Worm (Caenorhabditis elegans) whole organism, L4 larva: ENCODE results near the gene F59B10.3.

ENCODE experiments used
- D1046.2 ChIP-seq: fragments of 200-800 bp; sonication (Bioruptor generic); IDR thresholded peaks from 2 replicates; pipeline ENCODE4 v1.3.6; 2022; ENCODE audit warnings: missing genetic modification characterization, missing compliant biosample characterization
- F37D6.2 ChIP-seq: sonication (generic microtip); optimal IDR thresholded peaks from 2 replicates; lab custom pipeline; 2016; ENCODE audit warnings: mild to moderate bottlenecking, missing genetic modification characterization, missing compliant biosample characterization
- F49E8.2 ChIP-seq: sonication (generic microtip); optimal IDR thresholded peaks from 2 replicates; lab custom pipeline; 2016; ENCODE audit warnings: missing compliant biosample characterization, mild to moderate bottlenecking, missing genetic modification characterization, borderline replicate concordance
- Y48G9A.11 ChIP-seq: fragments of 200-800 bp; sonication (Bioruptor generic); IDR thresholded peaks from 2 replicates; pipeline ENCODE4 v1.3.6; 2022; ENCODE audit warnings: missing genetic modification reagents, missing genetic modification characterization, missing compliant biosample characterization
- Y75B8A.6 ChIP-seq: fragments of 200-800 bp; sonication (Bioruptor generic); IDR thresholded peaks from 2 replicates; pipeline ENCODE4 v1.3.6; 2022; ENCODE audit warnings: missing genetic modification reagents, missing genetic modification characterization, missing compliant biosample characterization
- ZK337.2 ChIP-seq: fragments of 200-800 bp; sonication (Bioruptor generic); IDR thresholded peaks from 2 replicates; pipeline ENCODE4 v1.3.6; 2022; ENCODE audit warnings: missing genetic modification reagents, missing genetic modification characterization, missing compliant biosample characterization
- ZK546.5 ChIP-seq, 2 experiments: sonication (generic microtip); optimal IDR thresholded peaks; 2 replicates each; lab custom pipeline; 2017; ENCODE audit warnings: missing biosample characterization in 2 of 2, missing genetic modification characterization in 2 of 2
- aha-1 ChIP-seq: fragments of 150-350 bp; peaks from one replicate; lab custom pipeline; 2014; ENCODE audit warnings: missing biosample characterization, missing genetic modification characterization
- ama-1 ChIP-seq: fragments of 150-350 bp; optimal IDR thresholded peaks from 2 replicates; lab custom pipeline; 2014; ENCODE audit warnings: inconsistent platforms, mixed read lengths
- attf-4 ChIP-seq: sonication (generic microtip); optimal IDR thresholded peaks from 3 replicates; lab custom pipeline; 2017; ENCODE audit warnings: missing biosample characterization, missing genetic modification characterization
- ceh-32 ChIP-seq: sonication (generic microtip); optimal IDR thresholded peaks from 2 replicates; lab custom pipeline; 2016; ENCODE audit warnings: mild to moderate bottlenecking, missing genetic modification characterization, missing compliant biosample characterization; ENCODE audit not compliant: poor library complexity
- ces-1 ChIP-seq: fragments of 150-350 bp; sonication (generic microtip); optimal IDR thresholded peaks from 4 replicates; lab custom pipeline; 2014; ENCODE audit warnings: missing biosample characterization, missing genetic modification reagents, missing genetic modification characterization
- daf-8 ChIP-seq: fragments of 200-800 bp; sonication (Bioruptor generic); IDR thresholded peaks from 2 replicates; pipeline ENCODE4 v1.3.6; 2022; ENCODE audit warnings: missing genetic modification characterization, missing compliant biosample characterization
- dmd-6 ChIP-seq: fragments of 200-800 bp; sonication (Bioruptor generic); IDR thresholded peaks from 2 replicates; pipeline ENCODE4 v1.3.6; 2022; ENCODE audit warnings: missing genetic modification reagents, missing genetic modification characterization, missing compliant biosample characterization
- duxl-1 ChIP-seq: sonication (generic microtip); optimal IDR thresholded peaks from 2 replicates; lab custom pipeline; 2016; ENCODE audit warnings: mild to moderate bottlenecking, missing genetic modification characterization, moderate library complexity, missing compliant biosample characterization; ENCODE audit not compliant: poor library complexity
- dve-1 ChIP-seq: sonication (generic microtip); optimal IDR thresholded peaks from 2 replicates; lab custom pipeline; 2017; ENCODE audit warnings: antibody characterized with exemption, mild to moderate bottlenecking, missing genetic modification characterization, missing compliant biosample characterization; ENCODE audit not compliant: insufficient read depth
- egl-27 ChIP-seq: sonication (generic microtip); optimal IDR thresholded peaks from 3 replicates; lab custom pipeline; 2017; ENCODE audit warnings: missing biosample characterization, missing genetic modification reagents, missing genetic modification characterization
- egl-43 ChIP-seq: fragments of 200-800 bp; sonication (Bioruptor generic); IDR thresholded peaks from 2 replicates; pipeline ENCODE4 v1.3.6; 2022; ENCODE audit warnings: missing genetic modification reagents, missing genetic modification characterization, missing compliant biosample characterization
- fkh-10 ChIP-seq: fragments of 150-350 bp; optimal IDR thresholded peaks from 2 replicates; lab custom pipeline; 2014; ENCODE audit warnings: missing biosample characterization, missing genetic modification reagents, missing genetic modification characterization
- gei-8 ChIP-seq: fragments of 200-800 bp; sonication (Bioruptor generic); optimal IDR thresholded peaks from 2 replicates; lab custom pipeline; 2018; ENCODE audit warnings: mild to moderate bottlenecking, missing genetic modification characterization, missing compliant biosample characterization
- hif-1 ChIP-seq, 2 experiments: sonication (generic microtip); optimal IDR thresholded peaks; 2 replicates each; lab custom pipeline; 2016 to 2017; ENCODE audit warnings: missing compliant biosample characterization in 2 of 2, missing genetic modification characterization in 2 of 2, missing genetic modification reagents in 2 of 2, missing genotype in 2 of 2, mild to moderate bottlenecking in 1 of 2
- hmg-1.1 ChIP-seq: fragments of 200-800 bp; sonication (Bioruptor generic); IDR thresholded peaks from 2 replicates; pipeline ENCODE4 v1.3.6; 2022; ENCODE audit warnings: missing genetic modification reagents, missing genetic modification characterization, missing compliant biosample characterization
- jun-1 ChIP-seq: fragments of 150-350 bp; optimal IDR thresholded peaks from 2 replicates; lab custom pipeline; 2014; ENCODE audit warnings: missing biosample characterization, missing genetic modification reagents, missing genetic modification characterization
- lin-1 ChIP-seq: fragments of 200-800 bp; sonication (Bioruptor generic); IDR thresholded peaks from 2 replicates; pipeline ENCODE4 v1.3.6; 2022; ENCODE audit warnings: missing genetic modification reagents, missing genetic modification characterization, missing compliant biosample characterization
- lin-15B ChIP-seq: fragments of 150-350 bp; sonication (generic microtip); optimal IDR thresholded peaks from 3 replicates; lab custom pipeline; 2014; ENCODE audit warnings: missing biosample characterization, missing genetic modification characterization
- lin-29 ChIP-seq: fragments of 200-800 bp; sonication (Bioruptor generic); IDR thresholded peaks from 2 replicates; pipeline ENCODE4 v1.3.6; 2022; ENCODE audit warnings: missing genetic modification reagents, missing genetic modification characterization, missing compliant biosample characterization
- lin-39 ChIP-seq: fragments of 150-350 bp; optimal IDR thresholded peaks from 2 replicates; lab custom pipeline; 2014; ENCODE audit warnings: missing biosample characterization, missing genetic modification reagents, missing genetic modification characterization
- madf-5 ChIP-seq, 2 experiments: fragments of 200-800 bp; sonication (Bioruptor generic); IDR thresholded peaks; 2 replicates each; pipeline ENCODE4 v1.3.6; 2022; ENCODE audit warnings: missing compliant biosample characterization in 2 of 2, missing genetic modification characterization in 2 of 2
- mdl-1 ChIP-seq, 2 experiments: fragments of 150-350 bp in 1 of 2; sonication (generic microtip) in 1 of 2; optimal IDR thresholded peaks; 2 replicates each; lab custom pipeline; 2014 to 2017; ENCODE audit warnings: missing biosample characterization in 2 of 2, missing genetic modification characterization in 2 of 2
- mdt-29 ChIP-seq: fragments of 200-800 bp; sonication (Bioruptor generic); IDR thresholded peaks from 2 replicates; pipeline ENCODE4 v1.3.6; 2022; ENCODE audit warnings: missing genetic modification reagents, missing genetic modification characterization, missing compliant biosample characterization
- nhr-11 ChIP-seq: fragments of 150-350 bp; optimal IDR thresholded peaks from 2 replicates; lab custom pipeline; 2014; ENCODE audit warnings: missing biosample characterization, missing genetic modification characterization
- nhr-111 ChIP-seq: fragments of 200-800 bp; sonication (Bioruptor generic); optimal IDR thresholded peaks from 2 replicates; lab custom pipeline; 2018; ENCODE audit warnings: mild to moderate bottlenecking, missing genetic modification characterization, missing compliant biosample characterization
- nhr-28 ChIP-seq: fragments of 150-350 bp; optimal IDR thresholded peaks from 2 replicates; lab custom pipeline; 2014; ENCODE audit warnings: missing biosample characterization, missing genetic modification characterization
- nhr-41 ChIP-seq: fragments of 200-800 bp; sonication (Bioruptor generic); IDR thresholded peaks from 2 replicates; pipeline ENCODE4 v1.3.6; 2022; ENCODE audit warnings: missing genetic modification reagents, missing genetic modification characterization, missing compliant biosample characterization
- nhr-6 ChIP-seq: fragments of 150-350 bp; optimal IDR thresholded peaks from 2 replicates; lab custom pipeline; 2014; ENCODE audit warnings: missing biosample characterization, missing genetic modification characterization
- nhr-76 ChIP-seq: fragments of 150-350 bp; optimal IDR thresholded peaks from 2 replicates; lab custom pipeline; 2014; ENCODE audit warnings: missing biosample characterization, missing genetic modification characterization
- php-3 ChIP-seq: fragments of 200-800 bp; sonication (Bioruptor generic); IDR thresholded peaks from 2 replicates; pipeline ENCODE4 v1.3.6; 2022; ENCODE audit warnings: missing genetic modification reagents, missing genetic modification characterization, missing compliant biosample characterization
- pqm-1 ChIP-seq: sonication (generic microtip); optimal IDR thresholded peaks from 2 replicates; lab custom pipeline; 2017; ENCODE audit warnings: missing biosample characterization, missing genetic modification characterization
- rbr-2 ChIP-seq: sonication (generic microtip); optimal IDR thresholded peaks from 2 replicates; lab custom pipeline; 2016; ENCODE audit warnings: missing genotype, missing genetic modification characterization, missing compliant biosample characterization
- set-16 ChIP-seq: fragments of 200-800 bp; sonication (Bioruptor generic); IDR thresholded peaks from 2 replicates; pipeline ENCODE4 v1.3.6; 2022; ENCODE audit warnings: missing genetic modification reagents, missing genetic modification characterization, missing compliant biosample characterization
- spr-3 ChIP-seq: fragments of 200-800 bp; sonication (Bioruptor generic); optimal IDR thresholded peaks from 2 replicates; lab custom pipeline; 2018; ENCODE audit warnings: mild to moderate bottlenecking, missing genetic modification characterization, missing compliant biosample characterization
- unc-130 ChIP-seq: sonication (generic microtip); optimal IDR thresholded peaks from 2 replicates; lab custom pipeline; 2016; ENCODE audit warnings: missing genetic modification reagents, missing genetic modification characterization, missing compliant biosample characterization
- unc-62 ChIP-seq, 3 experiments: fragments of 150-350 bp in 1 of 3; sonication (generic microtip); optimal IDR thresholded peaks in 2 of 3; peaks in 1 of 3; 1 replicate in 1 of 3; 2 replicates in 2 of 3; lab custom pipeline; 2014 to 2017; ENCODE audit warnings: missing biosample characterization in 3 of 3, missing genetic modification characterization in 3 of 3, missing genetic modification reagents in 3 of 3, missing genotype in 1 of 3
- vab-7 ChIP-seq: fragments of 200-800 bp; sonication (Bioruptor generic); IDR thresholded peaks from 2 replicates; pipeline ENCODE4 v1.3.6; 2022; ENCODE audit warnings: missing genetic modification reagents, missing genetic modification characterization, missing compliant biosample characterization
- zag-1 ChIP-seq: fragments of 150-350 bp; optimal IDR thresholded peaks from 2 replicates; lab custom pipeline; 2014; ENCODE audit warnings: missing biosample characterization, missing genetic modification characterization
- zfp-3 ChIP-seq: fragments of 200-800 bp; sonication (Bioruptor generic); conservative IDR thresholded peaks from 2 replicates; pipeline ENCODE4 v1.3.6; 2022; ENCODE audit warnings: missing genetic modification reagents, missing genetic modification characterization, missing compliant biosample characterization
- zip-11 ChIP-seq: fragments of 200-800 bp; sonication (Bioruptor generic); IDR thresholded peaks from 2 replicates; pipeline ENCODE4 v1.3.6; 2022; ENCODE audit warnings: missing genetic modification characterization, missing compliant biosample characterization
- ztf-7 ChIP-seq: fragments of 150-350 bp; optimal IDR thresholded peaks from 2 replicates; lab custom pipeline; 2014; ENCODE audit warnings: missing biosample characterization, missing genetic modification characterization

F59B10.3 gene

ce11 chrII:10527649-10528134, 17.4 kb downstream of the F59B10.3 start, which contains the start of gene mab-10 (continued):
- TF ChIP-seq nhr-6 (tag; lab: Kevin White, UChicago) (peak; percentile 46), rbr-2 (peak; percentile 52), duxl-1 (tag; lab: Kevin White, UChicago) (peak; percentile 20), aha-1 (peak; percentile 73), ceh-32 (peak; percentile 40), mdl-1 (tag; optimal IDR thresholded peaks at IDR 0.05; lab: Kevin White, UChicago) (peak; percentile 14 to 80), nhr-111 (no peak), fkh-10 (GFP tag; lab: Kevin White, UChicago) (no peak), lin-1 (peak; percentile 23; the same call in 1 of the 2 replicates), php-3 (GFP tag; lab: Robert Waterston, UW) (peak; percentile 71; the same call in 1 of the 2 replicates), vab-7 (GFP tag; lab: Robert Waterston, UW) (0 out of 2 replicates have a peak, but pooled peaks have one; percentile 20), pqm-1 (tag; lab: Kevin White, UChicago) (peak; percentile 15), set-16 (GFP tag; lab: Robert Waterston, UW) (peak; percentile 98), unc-62 (GFP tag; optimal IDR thresholded peaks at IDR 0.05 in 1 of 2; lab: Kevin White, UChicago) (no peak), unc-62 (tag; optimal IDR thresholded peaks at IDR 0.05; lab: Kevin White, UChicago) (no peak), nhr-28 (tag; lab: Kevin White, UChicago) (peak; percentile 64), F37D6.2 (tag; lab: Kevin White, UChicago) (peak; percentile 17), ama-1 (no peak), nhr-41 (GFP tag; lab: Robert Waterston, UW) (no peak), D1046.2 (GFP tag; lab: Robert Waterston, UW) (no peak), gei-8 (peak; percentile 20), attf-4 (no peak), ces-1 (GFP tag; lab: Kevin White, UChicago) (no peak), F49E8.2 (no peak)

ce11 chrII:10529218-10529751, 18.9 kb downstream of the F59B10.3 start:
- TF ChIP-seq ama-1: no peak
- no peak for TF ChIP-seq fkh-10 (GFP tag; lab: Kevin White, UChicago)
- no peak for TF ChIP-seq nhr-41 (GFP tag; lab: Robert Waterston, UW)
- no peak for TF ChIP-seq zip-11 (GFP tag; lab: Robert Waterston, UW)
- TF ChIP-seq hif-1 (tag; optimal IDR thresholded peaks at IDR 0.05; lab: Kevin White, UChicago): no peak
- TF ChIP-seq lin-1: no peak
- no peak for TF ChIP-seq lin-39
- TF ChIP-seq ZK546.5 (tag; optimal IDR thresholded peaks at IDR 0.05; lab: Kevin White, UChicago): no peak
- TF ChIP-seq mdt-29 (GFP tag; lab: Robert Waterston, UW): no peak
- TF ChIP-seq jun-1 (tag; lab: Kevin White, UChicago): no peak
- TF ChIP-seq ZK337.2 (GFP tag; lab: Robert Waterston, UW): no peak
- TF ChIP-seq egl-27 (tag; lab: Kevin White, UChicago): no peak
- TF ChIP-seq ztf-7 (tag; lab: Kevin White, UChicago): no peak
- TF ChIP-seq duxl-1 (tag; lab: Kevin White, UChicago): no peak
- TF ChIP-seq dmd-6 (GFP tag; lab: Robert Waterston, UW): 0 out of 2 replicates have a peak, but pooled peaks have one; percentile 24
- no peak for TF ChIP-seq ceh-32
- no peak for TF ChIP-seq lin-15B (tag; lab: Kevin White, UChicago)
- no peak for TF ChIP-seq zag-1 (tag; lab: Kevin White, UChicago)
- TF ChIP-seq lin-29 (GFP tag; lab: Robert Waterston, UW): no peak
- no peak for TF ChIP-seq nhr-76 (tag; lab: Kevin White, UChicago)
- TF ChIP-seq Y48G9A.11 (GFP tag; lab: Robert Waterston, UW): no peak
- no peak for TF ChIP-seq spr-3 (GFP tag; lab: Kevin White, UChicago)
- TF ChIP-seq Y75B8A.6: no peak
- no peak for TF ChIP-seq unc-130
- no peak for TF ChIP-seq nhr-11 (tag; lab: Kevin White, UChicago)
- TF ChIP-seq zfp-3 (GFP tag; lab: Robert Waterston, UW): no peak
- TF ChIP-seq gei-8: no peak
- no peak for TF ChIP-seq daf-8 (GFP tag; lab: Robert Waterston, UW)
- TF ChIP-seq hmg-1.1 (GFP tag; lab: Robert Waterston, UW): no peak
- TF ChIP-seq madf-5 (GFP tag; IDR thresholded peaks at IDR 0.05; lab: Robert Waterston, UW): no peak
- TF ChIP-seq egl-43: no peak
- peak; percentile 78 for TF ChIP-seq dve-1 (tag; lab: Kevin White, UChicago)
